Fruit fly (Drosophila melanogaster): ENCODE measurements around the gene Septin2.
A peak's percentile ranks its signal among the peaks of the same experiment; 100 is the strongest.

Gene Septin2

DNA sequence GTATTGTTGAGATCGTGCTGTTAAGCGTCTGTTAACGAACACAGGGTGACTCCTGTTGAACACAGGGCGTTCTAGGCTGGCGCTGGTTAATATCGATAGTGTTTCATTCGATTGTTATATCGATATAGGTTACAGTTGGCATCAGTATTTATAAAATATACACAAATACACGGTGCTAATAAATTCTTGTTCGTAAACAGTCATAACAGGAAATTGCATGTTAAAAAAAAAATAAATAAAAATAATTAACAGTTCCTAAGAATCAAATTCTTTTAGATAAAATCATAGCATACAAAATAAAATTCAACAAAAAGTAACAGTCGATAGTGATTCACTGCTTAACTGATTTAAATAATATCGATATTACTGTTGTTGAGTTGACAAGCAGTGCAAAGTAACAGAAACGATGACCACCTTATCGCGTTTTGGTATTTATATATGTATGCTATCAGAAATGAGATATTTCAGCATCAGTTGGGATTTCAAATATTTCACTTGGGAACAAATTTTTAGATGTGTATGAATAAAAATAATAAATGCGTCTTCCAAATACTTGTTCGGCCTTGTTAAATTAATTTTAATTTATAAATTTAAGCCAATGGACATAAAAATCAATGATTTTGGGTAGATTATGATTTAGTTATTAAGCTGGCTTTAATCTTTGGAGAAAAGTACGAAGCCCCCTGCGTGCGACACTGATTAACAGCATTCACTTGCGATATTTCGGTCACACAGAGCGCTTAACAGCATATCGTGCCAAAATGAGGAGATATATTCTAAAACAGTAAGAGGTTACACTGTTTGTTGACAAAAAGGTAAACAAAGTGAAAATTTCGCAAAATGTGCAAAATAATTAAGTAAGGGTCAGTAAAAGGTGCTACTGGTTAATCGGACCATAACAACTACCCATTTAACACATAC lies 46.8 kb upstream of the Septin2 start, which contains the start of the genes Pi3K92E and Lrrk (continued):
- no peak for TF ChIP-seq p53 (GFP tag; optimal IDR thresholded peaks at IDR 0.05)
- no peak for TF ChIP-seq fd102C (GFP tag; optimal IDR thresholded peaks at IDR 0.05)
- TF ChIP-seq H2.0 (GFP tag; IDR thresholded peaks at IDR 0.05) = 0 out of 2 replicates have a peak, but pooled peaks have one; percentile 14
- TF ChIP-seq CG2712 (tag; optimal IDR thresholded peaks at IDR 0.05) = no peak
- no peak for TF ChIP-seq CG5180 (GFP tag; optimal IDR thresholded peaks at IDR 0.05)
- TF ChIP-seq CG3995 (GFP tag; optimal IDR thresholded peaks at IDR 0.05) = peak; percentile 97
- TF ChIP-seq emc (GFP tag; optimal IDR thresholded peaks at IDR 0.05) = no peak
- no peak for TF ChIP-seq schlank (tag; optimal IDR thresholded peaks at IDR 0.05)
- TF ChIP-seq Deaf1 (tag; optimal IDR thresholded peaks at IDR 0.05) = no peak
- TF ChIP-seq CG34422 (GFP tag; IDR thresholded peaks at IDR 0.05) = no peak
- no peak for TF ChIP-seq Sry-β (GFP tag; optimal IDR thresholded peaks at IDR 0.05)
- no peak for TF ChIP-seq gce (GFP tag; IDR thresholded peaks at IDR 0.05)
- no peak for TF ChIP-seq Fer2 (tag; optimal IDR thresholded peaks at IDR 0.05)
- TF ChIP-seq CG14710 (tag; optimal IDR thresholded peaks at IDR 0.05) = peak; percentile 29
- TF ChIP-seq cas (GFP tag; IDR thresholded peaks at IDR 0.05) = no peak
- peak; percentile 39 for TF ChIP-seq CG1233 (GFP tag; optimal IDR thresholded peaks at IDR 0.05)
- peak; percentile 39; the same call in 1 of the 4 replicates for TF ChIP-seq Gug (GFP tag; IDR thresholded peaks at IDR 0.05)
- no peak for TF ChIP-seq ro (GFP tag; IDR thresholded peaks at IDR 0.05)
- TF ChIP-seq CG18599 (GFP tag; optimal IDR thresholded peaks at IDR 0.05) = no peak
- TF ChIP-seq eyg (GFP tag; optimal IDR thresholded peaks at IDR 0.05) = no peak
- TF ChIP-seq sna (GFP tag; IDR thresholded peaks at IDR 0.05; ENCODE audit: partially characterized antibody) = peak; percentile 88
- TF ChIP-seq D (optimal IDR thresholded peaks at IDR 0.05) = no peak
- no peak for TF ChIP-seq D (GFP tag; optimal IDR thresholded peaks at IDR 0.05)
- no peak for TF ChIP-seq zen (tag; optimal IDR thresholded peaks at IDR 0.05)
- peak; percentile 27 for TF ChIP-seq CG4820 (GFP tag; optimal IDR thresholded peaks at IDR 0.05)
- no peak for TF ChIP-seq CG31224 (GFP tag; IDR thresholded peaks at IDR 0.05)
- TF ChIP-seq lilli (GFP tag; optimal IDR thresholded peaks at IDR 0.05) = no peak
- no peak for TF ChIP-seq dan (GFP tag; IDR thresholded peaks at IDR 0.05)
- no peak for TF ChIP-seq lola (GFP tag; optimal IDR thresholded peaks at IDR 0.05)
- no peak for TF ChIP-seq CG7556 (GFP tag; optimal IDR thresholded peaks at IDR 0.05)
- TF ChIP-seq CG7372 (GFP tag; IDR thresholded peaks at IDR 0.05) = no peak
- no peak for TF ChIP-seq CG12155 (GFP tag; optimal IDR thresholded peaks at IDR 0.05)
- TF ChIP-seq ind (GFP tag; optimal IDR thresholded peaks at IDR 0.05) = no peak
- no peak for TF ChIP-seq CG14050 (GFP tag; IDR thresholded peaks at IDR 0.05)
- peak; percentile 47; the same call in 1 of the 2 replicates for TF ChIP-seq slbo (GFP tag; IDR thresholded peaks at IDR 0.05)
- TF ChIP-seq z (GFP tag; IDR thresholded peaks at IDR 0.05) = no peak
- TF ChIP-seq mam (GFP tag; optimal IDR thresholded peaks at IDR 0.05) = no peak
- no peak for TF ChIP-seq kah (GFP tag; optimal IDR thresholded peaks at IDR 0.05)
- TF ChIP-seq wek (GFP tag; optimal IDR thresholded peaks at IDR 0.05) = peak; percentile 38
- TF ChIP-seq Tbp (GFP tag; optimal IDR thresholded peaks at IDR 0.05) = no peak
- no peak for TF ChIP-seq TFAM (GFP tag; optimal IDR thresholded peaks at IDR 0.05)
- TF ChIP-seq sim (GFP tag; IDR thresholded peaks at IDR 0.05) = no peak
- no peak for TF ChIP-seq az2 (GFP tag; optimal IDR thresholded peaks at IDR 0.05)
- peak; percentile 84 for TF ChIP-seq CG42726 (GFP tag; IDR thresholded peaks at IDR 0.05; ENCODE audit: partially characterized antibody)
- no peak for TF ChIP-seq tup (GFP tag; optimal IDR thresholded peaks at IDR 0.05)
- no peak for TF ChIP-seq CG17568 (GFP tag; optimal IDR thresholded peaks at IDR 0.05)
- no peak for TF ChIP-seq CG10462 (GFP tag; optimal IDR thresholded peaks at IDR 0.05)
- TF ChIP-seq CG9437 (GFP tag; optimal IDR thresholded peaks at IDR 0.05) = no peak
- no peak for TF ChIP-seq CG13296 (GFP tag; optimal IDR thresholded peaks at IDR 0.05)
